Worm (Caenorhabditis elegans) whole organism, L1 larva: Measurements from ENCODE around the gene clec-35.

ENCODE experiments used
- C04F5.9 ChIP-seq: sonication (generic microtip); optimal IDR thresholded peaks from 2 replicates; lab custom pipeline; 2016; ENCODE audit warnings: missing genetic modification characterization, missing compliant biosample characterization
- F16B12.6 ChIP-seq: fragments of 150-350 bp; optimal IDR thresholded peaks from 2 replicates; lab custom pipeline; 2014; ENCODE audit warnings: missing biosample characterization, missing genetic modification characterization
- Y116A8C.19 ChIP-seq: sonication (generic microtip); optimal IDR thresholded peaks from 2 replicates; lab custom pipeline; 2016; ENCODE audit warnings: missing compliant biosample characterization, missing genetic modification characterization, borderline replicate concordance
- alr-1 ChIP-seq: fragments of 200-800 bp; sonication (Bioruptor generic); optimal IDR thresholded peaks from 2 replicates; lab custom pipeline; 2018; ENCODE audit warnings: borderline replicate concordance, mild to moderate bottlenecking, missing genetic modification characterization, missing compliant biosample characterization
- ama-1 ChIP-seq: fragments of 150-350 bp; optimal IDR thresholded peaks from 2 replicates; lab custom pipeline; 2014
- ceh-8 ChIP-seq: fragments of 200-800 bp; sonication (Bioruptor generic); optimal IDR thresholded peaks from 2 replicates; lab custom pipeline; 2018; ENCODE audit warnings: mild to moderate bottlenecking, missing genetic modification characterization, moderate library complexity, missing compliant biosample characterization
- ceh-82 ChIP-seq, 3 experiments: fragments of 150-350 bp in 1 of 3; sonication (generic microtip) in 2 of 3; optimal IDR thresholded peaks; 2 replicates each; lab custom pipeline; 2014 to 2017; ENCODE audit warnings: missing biosample characterization in 3 of 3, missing genetic modification characterization in 3 of 3
- ceh-88 ChIP-seq: fragments of 200-800 bp; sonication (Bioruptor generic); IDR thresholded peaks from 2 replicates; pipeline ENCODE4 v1.3.6; 2022; ENCODE audit warnings: missing genetic modification characterization, missing compliant biosample characterization
- efl-1 ChIP-seq, 4 experiments: fragments of 150-350 bp; optimal IDR thresholded peaks in 3 of 4; peaks in 1 of 4; 1 replicate in 1 of 4; 2 replicates in 3 of 4; lab custom pipeline; 2014; ENCODE audit warnings: missing biosample characterization in 2 of 4, missing genetic modification characterization in 2 of 4, missing genetic modification reagents in 2 of 4
- efl-3 ChIP-seq: fragments of 200-800 bp; sonication (Bioruptor generic); optimal IDR thresholded peaks from 2 replicates; lab custom pipeline; 2018; ENCODE audit warnings: mild to moderate bottlenecking, missing genetic modification characterization, missing compliant biosample characterization
- egl-13 ChIP-seq: sonication (generic microtip); optimal IDR thresholded peaks from 2 replicates; lab custom pipeline; 2016; ENCODE audit warnings: missing genotype, missing genetic modification reagents, missing genetic modification characterization, missing compliant biosample characterization
- fkh-10 ChIP-seq: sonication (generic microtip); optimal IDR thresholded peaks from 2 replicates; lab custom pipeline; 2017; ENCODE audit warnings: missing biosample characterization, missing genetic modification reagents, missing genetic modification characterization
- fkh-4 ChIP-seq: sonication (generic microtip); optimal IDR thresholded peaks from 2 replicates; lab custom pipeline; 2016; ENCODE audit warnings: missing compliant biosample characterization, missing genetic modification characterization, borderline replicate concordance
- jun-1 ChIP-seq: fragments of 150-350 bp; optimal IDR thresholded peaks from 2 replicates; lab custom pipeline; 2014; ENCODE audit warnings: missing biosample characterization, missing genetic modification reagents, missing genetic modification characterization
- lin-39 ChIP-seq: fragments of 150-350 bp; optimal IDR thresholded peaks from 2 replicates; lab custom pipeline; 2014; ENCODE audit warnings: missing biosample characterization, missing genetic modification reagents, missing genetic modification characterization
- mdl-1 ChIP-seq, 2 experiments: fragments of 150-350 bp; optimal IDR thresholded peaks; 2 replicates each; lab custom pipeline; 2014 to 2017; ENCODE audit warnings: missing biosample characterization in 2 of 2, missing genetic modification characterization in 2 of 2, inconsistent platforms in 1 of 2
- mef-2 ChIP-seq: fragments of 150-350 bp; optimal IDR thresholded peaks from 2 replicates; lab custom pipeline; 2014; ENCODE audit warnings: missing biosample characterization, missing genetic modification characterization
- nhr-11 ChIP-seq: fragments of 150-350 bp; optimal IDR thresholded peaks from 2 replicates; lab custom pipeline; 2014; ENCODE audit warnings: missing biosample characterization, missing genetic modification characterization
- nhr-19 ChIP-seq: fragments of 200-800 bp; sonication (Bioruptor generic); conservative IDR thresholded peaks from 2 replicates; pipeline ENCODE4 v1.3.6; 2022; ENCODE audit warnings: missing genetic modification characterization, missing compliant biosample characterization
- nhr-237 ChIP-seq: fragments of 150-350 bp; optimal IDR thresholded peaks from 2 replicates; lab custom pipeline; 2014; ENCODE audit warnings: missing biosample characterization, missing genetic modification characterization
- nhr-47 ChIP-seq: sonication (generic microtip); optimal IDR thresholded peaks from 2 replicates; lab custom pipeline; 2016; ENCODE audit warnings: mild to moderate bottlenecking, missing genetic modification characterization, moderate library complexity, missing compliant biosample characterization
- nhr-71 ChIP-seq: sonication (generic microtip); optimal IDR thresholded peaks from 2 replicates; lab custom pipeline; 2016; ENCODE audit warnings: mild to moderate bottlenecking, missing genetic modification characterization, moderate library complexity, missing compliant biosample characterization
- nhr-77 ChIP-seq: fragments of 150-350 bp; optimal IDR thresholded peaks from 2 replicates; lab custom pipeline; 2014; ENCODE audit warnings: missing biosample characterization, missing genetic modification characterization
- nhr-84 ChIP-seq: sonication (generic microtip); optimal IDR thresholded peaks from 2 replicates; lab custom pipeline; 2017; ENCODE audit warnings: missing biosample characterization, missing genetic modification characterization
- nhr-85 ChIP-seq: sonication (generic microtip); peaks from one replicate; lab custom pipeline; 2016; ENCODE audit warnings: missing genetic modification characterization, inconsistent platforms, missing compliant biosample characterization
- rnt-1 ChIP-seq: sonication (generic microtip); optimal IDR thresholded peaks from 2 replicates; lab custom pipeline; 2016; ENCODE audit warnings: mild to moderate bottlenecking, missing genetic modification characterization, moderate library complexity, missing compliant biosample characterization
- snpc-4 ChIP-seq: fragments of 150-350 bp; optimal IDR thresholded peaks from 2 replicates; lab custom pipeline; 2014; ENCODE audit warnings: missing biosample characterization, missing genetic modification characterization
- snu-23 ChIP-seq: sonication (generic microtip); optimal IDR thresholded peaks from 2 replicates; lab custom pipeline; 2016; ENCODE audit warnings: missing genetic modification characterization, missing compliant biosample characterization
- unc-30 ChIP-seq: sonication (generic microtip); optimal IDR thresholded peaks from 2 replicates; lab custom pipeline; 2017; ENCODE audit warnings: missing biosample characterization, missing genetic modification characterization
- zip-4 ChIP-seq: fragments of 200-800 bp; sonication (Bioruptor generic); optimal IDR thresholded peaks from 2 replicates; lab custom pipeline; 2018; ENCODE audit warnings: mild to moderate bottlenecking, missing genetic modification characterization, moderate library complexity, missing compliant biosample characterization
- ztf-4 ChIP-seq: fragments of 150-350 bp; optimal IDR thresholded peaks from 2 replicates; lab custom pipeline; 2014; ENCODE audit warnings: missing biosample characterization, missing genetic modification characterization

The clec-35 gene

ce11 chrV:16871387-16871786 is 17.5 kb upstream of the clec-35 start, which contains the start of gene thn-4:
thn-4 (minus strand) TSS chrV:16871487.
- TF ChIP-seq ama-1 (lab: Kevin White, UChicago) (no peak), efl-1 (optimal IDR thresholded peaks at IDR 0.05; lab: Kevin White, UChicago) (no peak), efl-1 (GFP tag; optimal IDR thresholded peaks at IDR 0.05 in 1 of 2; lab: Kevin White, UChicago) (peak in 1 of 2 experiments; percentile 24), nhr-77 (tag; lab: Kevin White, UChicago) (no peak), efl-3 (GFP tag; lab: Kevin White, UChicago) (no peak)
- TF ChIP-seq, all 84 proteins: peak for 1

ce11 chrV:16869740-16870139 is 15.9 kb upstream of the clec-35 start, which contains the start of gene clec-33:
clec-33 (minus strand) TSS chrV:16869840.
- TF ChIP-seq ceh-8 (GFP tag; lab: Kevin White, UChicago) (no peak), F16B12.6 (tag; lab: Kevin White, UChicago) (no peak), alr-1 (tag; lab: Kevin White, UChicago) (no peak), C04F5.9 (no peak), nhr-11 (tag; lab: Kevin White, UChicago) (no peak), unc-30 (tag; lab: Kevin White, UChicago) (no peak), ztf-4 (tag; lab: Kevin White, UChicago) (no peak), ceh-82 (tag; optimal IDR thresholded peaks at IDR 0.05; lab: Kevin White, UChicago) (no peak), nhr-71 (tag; lab: Kevin White, UChicago) (no peak), nhr-84 (tag; lab: Kevin White, UChicago) (no peak), egl-13 (tag; lab: Kevin White, UChicago) (no peak)

- no peak for TF ChIP-seq nhr-19 (GFP tag; lab: Robert Waterston, UW)
These were observed 11.5 kb upstream of the clec-35 start, which contains the start of gene clec-28 for ce11 chrV:16865404-16865803. clec-28 (plus strand) TSS chrV:16865704.

ce11 chrV:16861719-16862118 is 7.9 kb upstream of the clec-35 start, which contains the start of the genes clec-32 and clec-24:
clec-32 (minus strand) TSS chrV:16861819.
clec-24 (plus strand) TSS chrV:16862012.
- no peak for TF ChIP-seq mef-2 (tag; lab: Kevin White, UChicago)
- TF ChIP-seq nhr-47 (tag; lab: Kevin White, UChicago) = no peak
- TF ChIP-seq zip-4 = no peak
- TF ChIP-seq Y116A8C.19 (tag; lab: Kevin White, UChicago) = no peak
- TF ChIP-seq fkh-10 = no peak
- TF ChIP-seq snu-23 = no peak
- no peak for TF ChIP-seq lin-39 (tag; lab: Kevin White, UChicago)
- no peak for TF ChIP-seq ceh-88
- TF ChIP-seq nhr-77 (tag; lab: Kevin White, UChicago) = no peak
- no peak for TF ChIP-seq efl-1 (optimal IDR thresholded peaks at IDR 0.05; lab: Kevin White, UChicago)
- TF ChIP-seq efl-1 (GFP tag; optimal IDR thresholded peaks at IDR 0.05 in 1 of 2; lab: Kevin White, UChicago) = no peak

- TF ChIP-seq jun-1 (tag; lab: Kevin White, UChicago) (no peak), fkh-4 (no peak), nhr-237 (tag; lab: Kevin White, UChicago) (no peak), snpc-4 (tag; lab: Kevin White, UChicago) (no peak), rnt-1 (tag; lab: Kevin White, UChicago) (no peak)
- TF ChIP-seq, all 84 proteins: peak for 0
These were observed 4.2 kb upstream of the clec-35 start, which contains the start of the genes clec-31 and clec-22 for ce11 chrV:16857977-16858479. clec-31 (minus strand) TSS chrV:16858077. clec-22 (plus strand) TSS chrV:16858429.

ce11 chrV:16852002-16852401 is 1.9 kb downstream of the clec-35 start, which contains the start of gene clec-37:
clec-37 (minus strand) TSS chrV:16852102.
- TF ChIP-seq mdl-1 (tag; optimal IDR thresholded peaks at IDR 0.05; lab: Kevin White, UChicago) (no peak), snu-23 (no peak), nhr-85 (tag; lab: Kevin White, UChicago) (no peak)
- TF ChIP-seq, all 84 proteins: peak for 0
